Fruit fly (Drosophila melanogaster) whole organism, adult: ENCODE measurements around the gene stac.

ENCODE experiments used
- CG11617 ChIP-seq: fragments of 200-800 bp; sonication (Bioruptor generic); optimal IDR thresholded peaks from 2 replicates; lab custom pipeline; 2017; ENCODE audit warnings: mild to moderate bottlenecking, missing biosample characterization, missing genetic modification reagents, missing genetic modification characterization
- CG12768 ChIP-seq: fragments of 200-800 bp; sonication (Bioruptor generic); optimal IDR thresholded peaks from 2 replicates; lab custom pipeline; 2017; ENCODE audit warnings: missing biosample characterization, missing genetic modification characterization, mild to moderate bottlenecking, moderate library complexity, missing genetic modification reagents
- CG1620 ChIP-seq: fragments of 200-800 bp; sonication (Bioruptor generic); optimal IDR thresholded peaks from 2 replicates; lab custom pipeline; 2016; ENCODE audit warnings: missing biosample characterization, missing genetic modification characterization
- CG5204 ChIP-seq: fragments of 200-800 bp; sonication (Bioruptor generic); optimal IDR thresholded peaks from 2 replicates; lab custom pipeline; 2016; ENCODE audit warnings: missing biosample characterization, missing genetic modification characterization
- CG7045 ChIP-seq: fragments of 200-800 bp; sonication (Bioruptor generic); optimal IDR thresholded peaks from 2 replicates; lab custom pipeline; 2017; ENCODE audit warnings: missing biosample characterization, mild to moderate bottlenecking, missing genetic modification characterization
- Clk ChIP-seq: fragments of 200-800 bp; sonication (Bioruptor generic); optimal IDR thresholded peaks from 2 replicates; lab custom pipeline; 2017; ENCODE audit warnings: missing biosample characterization, missing genetic modification characterization
- Crg-1 ChIP-seq: fragments of 200-800 bp; sonication (Bioruptor generic); optimal IDR thresholded peaks from 2 replicates; lab custom pipeline; 2016; ENCODE audit warnings: missing biosample characterization, missing genetic modification characterization
- Mnt ChIP-seq: fragments of 200-800 bp; sonication (Bioruptor generic); optimal IDR thresholded peaks from 2 replicates; lab custom pipeline; 2016; ENCODE audit warnings: missing biosample characterization, mild to moderate bottlenecking, missing genetic modification characterization
- bab1 ChIP-seq: fragments of 200-800 bp; sonication (Bioruptor generic); optimal IDR thresholded peaks from 3 replicates; lab custom pipeline; 2019; ENCODE audit warnings: missing biosample characterization, mild to moderate bottlenecking, missing genetic modification characterization, moderate library complexity
- cic ChIP-seq: fragments of 200-800 bp; sonication (Bioruptor generic); optimal IDR thresholded peaks from 2 replicates; lab custom pipeline; 2017; ENCODE audit warnings: missing biosample characterization, mild to moderate bottlenecking, missing genetic modification characterization, moderate library complexity
- pad ChIP-seq: fragments of 200-800 bp; sonication (Bioruptor generic); optimal IDR thresholded peaks from 3 replicates; lab custom pipeline; 2017; ENCODE audit warnings: missing biosample characterization, missing genetic modification characterization, mild to moderate bottlenecking, moderate library complexity, missing genetic modification reagents
- tj ChIP-seq: fragments of 200-800 bp; sonication (Bioruptor generic); optimal IDR thresholded peaks from 3 replicates; lab custom pipeline; 2017; ENCODE audit warnings: missing biosample characterization, mild to moderate bottlenecking, missing genetic modification characterization, moderate library complexity
- toe ChIP-seq: fragments of 200-800 bp; sonication (Bioruptor generic); optimal IDR thresholded peaks from 2 replicates; lab custom pipeline; 2016; ENCODE audit warnings: missing biosample characterization, missing genetic modification characterization

DNA sequence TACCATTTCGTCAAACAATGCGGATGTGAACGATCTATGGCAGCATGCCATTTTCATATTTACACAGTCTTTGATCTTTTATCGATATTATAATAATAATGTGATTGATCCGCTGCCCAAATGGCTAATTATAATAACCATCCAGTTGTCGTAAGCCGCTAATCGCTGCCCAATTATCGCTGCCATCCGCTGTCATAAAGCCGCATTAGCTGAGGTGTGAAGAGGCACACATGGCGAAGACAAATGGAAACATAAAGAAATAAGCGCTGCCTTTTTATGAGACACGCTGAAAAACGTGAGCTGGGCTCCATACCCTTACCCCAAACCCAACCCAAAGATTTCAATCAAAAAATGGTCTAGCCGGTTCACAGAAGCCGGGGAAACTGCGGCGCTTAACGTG is 44.1 kb upstream of the stac start:
- no peak for TF ChIP-seq CG5204
- TF ChIP-seq tj, result no peak
- no peak for TF ChIP-seq Mnt (GFP tag; lab: Kevin White, UChicago)
- TF ChIP-seq CG12768, result no peak
- TF ChIP-seq toe (GFP tag; lab: Kevin White, UChicago), result no peak
- TF ChIP-seq CG11617 (GFP tag; lab: Kevin White, UChicago), result no peak
- TF ChIP-seq pad (GFP tag; lab: Kevin White, UChicago), result no peak
- no peak for TF ChIP-seq Crg-1
- no peak for TF ChIP-seq CG7045 (GFP tag; lab: Kevin White, UChicago)
- TF ChIP-seq cic (GFP tag; lab: Kevin White, UChicago), result no peak
- no peak for TF ChIP-seq CG1620 (GFP tag; lab: Kevin White, UChicago)
- no peak for TF ChIP-seq bab1 (GFP tag; lab: Kevin White, UChicago)
- no peak for TF ChIP-seq Clk (GFP tag; lab: Kevin White, UChicago)
